Worm (Caenorhabditis elegans): ENCODE measurements around the gene ZK688.10.

DNA sequence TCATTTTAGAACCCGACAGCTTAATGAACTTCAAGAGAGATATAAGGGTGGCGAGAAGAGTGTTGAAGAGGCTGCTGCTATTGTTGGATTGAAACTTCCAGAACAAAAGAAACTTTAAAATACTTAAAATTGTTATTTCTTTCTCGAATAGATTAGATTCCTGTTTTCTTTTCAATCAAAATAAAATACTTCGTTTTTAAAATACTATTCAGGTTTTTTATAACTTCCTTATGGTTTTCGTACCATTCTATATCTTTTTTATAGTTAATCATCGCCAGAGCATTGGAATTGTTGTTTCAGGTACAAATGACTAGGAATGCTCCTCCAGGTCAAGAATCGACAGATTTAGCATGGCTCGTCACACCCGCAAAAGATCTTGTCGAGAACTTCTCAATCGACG is 44.6 kb upstream of the ZK688.10 start, which contains the start of gene kle-2:
- no peak for TF ChIP-seq tab-1 (GFP tag; IDR thresholded peaks at IDR 0.05)
- TF ChIP-seq ztf-29 (GFP tag; IDR thresholded peaks at IDR 0.05), result no peak
- no peak for TF ChIP-seq med-1 (GFP tag; optimal IDR thresholded peaks at IDR 0.05; ENCODE audit: insufficient read depth)
- no peak for TF ChIP-seq cog-1 (tag; optimal IDR thresholded peaks at IDR 0.05)
- TF ChIP-seq ztf-23 (GFP tag; IDR thresholded peaks at IDR 0.05), result no peak
- no peak for TF ChIP-seq ref-1 (GFP tag; conservative IDR thresholded peaks at IDR 0.05)
- no peak for TF ChIP-seq flt-1 (GFP tag; IDR thresholded peaks at IDR 0.05)
- no peak for TF ChIP-seq klf-2 (GFP tag; conservative IDR thresholded peaks at IDR 0.05)
- no peak for TF ChIP-seq T22C8.4 (GFP tag; IDR thresholded peaks at IDR 0.05)

All from whole organism, midembryonic.